Worm (Caenorhabditis elegans) whole organism, L4 larva: ENCODE measurements around the gene dyc-1.

Experiments used
- hlh-11 ChIP-seq: fragments of 200-800 bp; sonication (Bioruptor generic); optimal IDR thresholded peaks from 2 replicates; lab custom pipeline; 2018; ENCODE audit warnings: mild to moderate bottlenecking, missing genetic modification characterization, missing compliant biosample characterization
- mdl-1 ChIP-seq, 2 experiments: fragments of 150-350 bp in 1 of 2; sonication (generic microtip) in 1 of 2; optimal IDR thresholded peaks; 2 replicates each; lab custom pipeline; 2014 to 2017; ENCODE audit warnings: missing biosample characterization in 2 of 2, missing genetic modification characterization in 2 of 2
- nhr-28 ChIP-seq: fragments of 150-350 bp; optimal IDR thresholded peaks from 2 replicates; lab custom pipeline; 2014; ENCODE audit warnings: missing biosample characterization, missing genetic modification characterization
- snpc-4 ChIP-seq: fragments of 150-350 bp; optimal IDR thresholded peaks from 2 replicates; lab custom pipeline; 2014; ENCODE audit warnings: missing biosample characterization, missing genetic modification characterization

- TF ChIP-seq mdl-1 (tag; optimal IDR thresholded peaks at IDR 0.05; lab: Kevin White, UChicago) (no peak), hlh-11 (tag; lab: Kevin White, UChicago) (no peak), snpc-4 (tag; lab: Kevin White, UChicago) (no peak), nhr-28 (tag; lab: Kevin White, UChicago) (no peak)
Observed at ce11 chrX:14028492-14028891, 20.8 kb upstream of the dyc-1 start.
